Worm (Caenorhabditis elegans) whole organism, L2 larva: ENCODE measurements around the gene aat-1.

Source experiments
- C34F6.9 ChIP-seq: fragments of 150-350 bp; optimal IDR thresholded peaks from 2 replicates; lab custom pipeline; 2014; ENCODE audit warnings: missing biosample characterization, missing genetic modification characterization
- F13H6.1 ChIP-seq: sonication (generic microtip); optimal IDR thresholded peaks from 2 replicates; lab custom pipeline; 2016; ENCODE audit warnings: missing genetic modification characterization, missing compliant biosample characterization
- R02D3.7 ChIP-seq: fragments of 150-350 bp; optimal IDR thresholded peaks from 2 replicates; lab custom pipeline; 2014; ENCODE audit warnings: missing biosample characterization, missing genetic modification characterization
- Y55F3AM.14 ChIP-seq: fragments of 200-800 bp; sonication (Bioruptor generic); optimal IDR thresholded peaks from 2 replicates; lab custom pipeline; 2018; ENCODE audit warnings: mild to moderate bottlenecking, missing genetic modification characterization, missing compliant biosample characterization
- ZK546.5 ChIP-seq: sonication (generic microtip); optimal IDR thresholded peaks from 2 replicates; lab custom pipeline; 2017; ENCODE audit warnings: missing biosample characterization, missing genetic modification characterization
- alr-1 ChIP-seq: fragments of 150-350 bp; optimal IDR thresholded peaks from 2 replicates; lab custom pipeline; 2014; ENCODE audit warnings: missing biosample characterization, missing genetic modification characterization
- aly-2 ChIP-seq: fragments of 150-350 bp; optimal IDR thresholded peaks from 2 replicates; lab custom pipeline; 2014; ENCODE audit warnings: missing biosample characterization, missing genetic modification characterization
- blmp-1 ChIP-seq: sonication (generic microtip); optimal IDR thresholded peaks from 2 replicates; lab custom pipeline; 2017; ENCODE audit warnings: missing genetic modification characterization, mild to moderate bottlenecking, missing compliant biosample characterization, antibody characterized with exemption, moderate library complexity; ENCODE audit not compliant: insufficient read depth
- ceh-16 ChIP-seq: fragments of 150-350 bp; optimal IDR thresholded peaks from 2 replicates; lab custom pipeline; 2014; ENCODE audit warnings: missing biosample characterization, missing genetic modification characterization
- ceh-82 ChIP-seq: fragments of 150-350 bp; optimal IDR thresholded peaks from 2 replicates; lab custom pipeline; 2014; ENCODE audit warnings: missing biosample characterization, missing genetic modification characterization
- crh-2 ChIP-seq: sonication (generic microtip); optimal IDR thresholded peaks from 2 replicates; lab custom pipeline; 2017; ENCODE audit warnings: missing biosample characterization, missing genetic modification characterization
- dmd-4 ChIP-seq: sonication (generic microtip); optimal IDR thresholded peaks from 2 replicates; lab custom pipeline; 2017; ENCODE audit warnings: missing biosample characterization, missing genetic modification characterization
- elt-1 ChIP-seq: fragments of 150-350 bp; optimal IDR thresholded peaks from 2 replicates; lab custom pipeline; 2014; ENCODE audit warnings: missing biosample characterization, missing genetic modification characterization
- fos-1 ChIP-seq: fragments of 150-350 bp; optimal IDR thresholded peaks from 2 replicates; lab custom pipeline; 2014; ENCODE audit warnings: missing biosample characterization, missing genetic modification characterization
- gmeb-1 ChIP-seq: fragments of 150-350 bp; optimal IDR thresholded peaks from 2 replicates; lab custom pipeline; 2014; ENCODE audit warnings: missing biosample characterization, missing genetic modification characterization
- lin-13 ChIP-seq: fragments of 150-350 bp; optimal IDR thresholded peaks from 2 replicates; lab custom pipeline; 2014; ENCODE audit warnings: missing biosample characterization, missing genetic modification reagents, missing genetic modification characterization
- lsy-2 ChIP-seq, 2 experiments: fragments of 150-350 bp in 1 of 2; sonication (generic microtip) in 1 of 2; optimal IDR thresholded peaks; 2 replicates each; lab custom pipeline; 2014 to 2017; ENCODE audit warnings: missing biosample characterization in 2 of 2, missing genetic modification characterization in 2 of 2
- mab-5 ChIP-seq: fragments of 150-350 bp; optimal IDR thresholded peaks from 2 replicates; lab custom pipeline; 2014; ENCODE audit warnings: missing biosample characterization, missing genetic modification characterization
- mbf-1 ChIP-seq: sonication (generic microtip); optimal IDR thresholded peaks from 2 replicates; lab custom pipeline; 2017; ENCODE audit warnings: missing biosample characterization, missing genetic modification characterization
- mdl-1 ChIP-seq, 2 experiments: fragments of 150-350 bp in 1 of 2; sonication (generic microtip) in 1 of 2; optimal IDR thresholded peaks; 2 replicates each; lab custom pipeline; 2017; ENCODE audit warnings: missing biosample characterization in 2 of 2, missing genetic modification characterization in 2 of 2
- nhr-10 ChIP-seq: sonication (generic microtip); optimal IDR thresholded peaks from 2 replicates; lab custom pipeline; 2017; ENCODE audit warnings: missing biosample characterization, missing genetic modification characterization
- nhr-129 ChIP-seq: fragments of 150-350 bp; optimal IDR thresholded peaks from 2 replicates; lab custom pipeline; 2014; ENCODE audit warnings: missing biosample characterization, missing genetic modification characterization
- nhr-21 ChIP-seq: fragments of 150-350 bp; optimal IDR thresholded peaks from 2 replicates; lab custom pipeline; 2014; ENCODE audit warnings: missing biosample characterization, missing genetic modification characterization
- nhr-25 ChIP-seq: fragments of 150-350 bp; sonication (generic microtip); optimal IDR thresholded peaks from 3 replicates; lab custom pipeline; 2014; ENCODE audit warnings: missing biosample characterization, missing genetic modification characterization
- nhr-6 ChIP-seq: fragments of 150-350 bp; optimal IDR thresholded peaks from 2 replicates; lab custom pipeline; 2014; ENCODE audit warnings: missing biosample characterization, missing genetic modification characterization
- nhr-77 ChIP-seq: fragments of 150-350 bp; optimal IDR thresholded peaks from 2 replicates; lab custom pipeline; 2014; ENCODE audit warnings: missing biosample characterization, missing genetic modification characterization
- peb-1 ChIP-seq: fragments of 150-350 bp; optimal IDR thresholded peaks from 2 replicates; lab custom pipeline; 2014; ENCODE audit warnings: missing biosample characterization, missing genetic modification characterization
- sem-4 ChIP-seq: fragments of 150-350 bp; optimal IDR thresholded peaks from 2 replicates; lab custom pipeline; 2014; ENCODE audit warnings: missing biosample characterization, missing genetic modification reagents, missing genetic modification characterization
- sma-9 ChIP-seq, 2 experiments: fragments of 150-350 bp in 1 of 2; sonication (generic microtip) in 1 of 2; optimal IDR thresholded peaks; 2 replicates each; lab custom pipeline; 2014 to 2016; ENCODE audit warnings: missing genetic modification characterization in 2 of 2, mild to moderate bottlenecking in 1 of 2, missing biosample characterization in 1 of 2, missing compliant biosample characterization in 1 of 2, missing genetic modification reagents in 1 of 2, moderate library complexity in 1 of 2
- snpc-4 ChIP-seq: fragments of 150-350 bp; optimal IDR thresholded peaks from 2 replicates; lab custom pipeline; 2014; ENCODE audit warnings: missing biosample characterization, missing genetic modification characterization
- unc-39 ChIP-seq: fragments of 150-350 bp; optimal IDR thresholded peaks from 2 replicates; lab custom pipeline; 2014; ENCODE audit warnings: missing biosample characterization, missing genetic modification characterization
- unc-55 ChIP-seq: fragments of 150-350 bp; sonication (generic microtip); optimal IDR thresholded peaks from 3 replicates; lab custom pipeline; 2014; ENCODE audit warnings: missing biosample characterization, missing genetic modification reagents, missing genetic modification characterization
- unc-62 ChIP-seq: fragments of 150-350 bp; optimal IDR thresholded peaks from 2 replicates; lab custom pipeline; 2014; ENCODE audit warnings: missing biosample characterization, missing genetic modification reagents, missing genetic modification characterization
- zag-1 ChIP-seq: fragments of 150-350 bp; optimal IDR thresholded peaks from 2 replicates; lab custom pipeline; 2014; ENCODE audit warnings: missing biosample characterization, missing genetic modification characterization
- ztf-11 ChIP-seq: sonication (generic microtip); optimal IDR thresholded peaks from 2 replicates; lab custom pipeline; 2017; ENCODE audit warnings: missing biosample characterization, missing genetic modification characterization

aat-1 gene

DNA sequence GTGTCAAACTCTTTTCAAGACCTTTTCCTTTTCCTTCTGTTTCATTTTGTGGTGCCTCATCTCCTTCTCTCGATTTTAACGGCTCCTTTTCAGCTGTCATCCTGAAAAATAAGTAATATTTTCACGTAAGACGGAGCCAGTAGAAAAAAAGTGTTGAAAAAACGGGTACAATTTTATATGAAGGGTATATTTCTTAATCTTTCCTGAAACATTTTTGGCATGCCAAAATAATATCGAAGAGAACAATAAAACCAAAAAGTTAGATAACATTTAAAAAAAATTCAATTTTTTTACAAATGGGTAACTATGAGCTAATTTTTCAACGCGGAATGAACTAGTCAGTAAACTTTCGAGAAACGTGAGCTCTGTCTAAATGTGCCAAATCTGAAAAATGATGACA, at the start of gene aat-1:
aat-1 (minus strand) TSS at position 101 of the 400 bp plus-strand sequence.
- TF ChIP-seq ztf-11 (no peak), unc-55 (GFP tag; lab: Kevin White, UChicago) (no peak), lsy-2 (tag; optimal IDR thresholded peaks at IDR 0.05; lab: Kevin White, UChicago) (no peak), elt-1 (tag; lab: Kevin White, UChicago) (no peak), R02D3.7 (tag; lab: Kevin White, UChicago) (no peak), dmd-4 (tag; lab: Kevin White, UChicago) (no peak), nhr-6 (tag; lab: Kevin White, UChicago) (no peak), gmeb-1 (tag; lab: Kevin White, UChicago) (no peak), nhr-25 (no peak), unc-39 (tag; lab: Kevin White, UChicago) (no peak), Y55F3AM.14 (GFP tag; lab: Kevin White, UChicago) (no peak), F13H6.1 (tag; lab: Kevin White, UChicago) (no peak), sem-4 (tag; lab: Kevin White, UChicago) (no peak), lin-13 (GFP tag; lab: Kevin White, UChicago) (no peak), nhr-77 (tag; lab: Kevin White, UChicago) (no peak)

DNA sequence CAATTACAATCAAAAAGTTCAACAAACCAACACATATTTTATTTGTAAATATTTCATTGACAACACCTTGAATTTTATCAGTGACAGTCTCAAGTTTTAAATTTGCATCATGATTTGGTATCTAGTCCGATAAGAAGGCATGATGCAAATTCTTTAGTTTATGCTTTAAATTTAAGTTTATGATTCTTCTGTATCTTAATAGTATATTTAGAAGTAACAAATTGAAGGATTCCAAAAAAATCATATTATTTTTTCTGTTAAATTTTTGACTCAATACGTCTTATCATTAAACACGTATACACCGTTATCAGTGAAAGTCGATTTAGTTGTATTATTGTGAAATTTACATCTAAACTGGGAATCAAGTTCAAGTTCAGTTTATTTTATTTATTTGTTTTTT, 49.7 kb upstream of the aat-1 start, which contains the start of gene chca-1:
chca-1 (plus strand) TSS at position 161 of the 400 bp plus-strand sequence.
- TF ChIP-seq nhr-129 (tag; lab: Kevin White, UChicago) (peak; percentile 75), mab-5 (no peak), zag-1 (tag; lab: Kevin White, UChicago) (no peak), fos-1 (tag; lab: Kevin White, UChicago) (peak; percentile 93), C34F6.9 (no peak), nhr-10 (no peak), sma-9 (GFP tag; optimal IDR thresholded peaks at IDR 0.05; lab: Kevin White, UChicago) (peak; percentile 34), sma-9 (tag; optimal IDR thresholded peaks at IDR 0.05; lab: Kevin White, UChicago) (no peak), crh-2 (tag; lab: Kevin White, UChicago) (peak; percentile 79), blmp-1 (tag; lab: Kevin White, UChicago) (no peak), lsy-2 (tag; optimal IDR thresholded peaks at IDR 0.05; lab: Kevin White, UChicago) (peak in 1 of 2 experiments; percentile 53), R02D3.7 (tag; lab: Kevin White, UChicago) (no peak), nhr-6 (tag; lab: Kevin White, UChicago) (no peak), ceh-82 (tag; lab: Kevin White, UChicago) (no peak), alr-1 (tag; lab: Kevin White, UChicago) (no peak)

DNA sequence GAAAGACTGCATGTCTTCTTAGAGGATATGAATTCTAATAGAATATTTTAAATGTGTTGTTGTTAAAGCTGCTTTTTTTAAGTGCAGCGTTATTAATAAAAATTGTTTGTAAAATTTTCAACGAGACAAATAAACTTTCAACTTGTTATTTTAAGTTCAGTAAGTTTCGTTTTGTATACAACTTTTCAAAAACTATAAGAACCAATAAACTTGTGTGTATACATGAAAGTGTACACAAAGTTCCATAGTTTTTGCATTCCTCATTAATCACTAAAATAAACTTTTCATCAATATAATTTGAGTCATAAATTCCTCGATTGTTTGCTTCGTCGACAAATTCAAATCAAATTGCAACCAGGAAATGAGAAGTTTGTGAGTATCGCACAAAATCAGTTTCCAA, 47.2 kb upstream of the aat-1 start, which contains the start of gene srm-3:
srm-3 (plus strand) TSS at position 301 of the 400 bp plus-strand sequence.
- TF ChIP-seq nhr-6 (tag; lab: Kevin White, UChicago) (no peak), C34F6.9 (no peak), mdl-1 (tag; optimal IDR thresholded peaks at IDR 0.05; lab: Kevin White, UChicago) (no peak), sma-9 (GFP tag; optimal IDR thresholded peaks at IDR 0.05; lab: Kevin White, UChicago) (no peak), sma-9 (tag; optimal IDR thresholded peaks at IDR 0.05; lab: Kevin White, UChicago) (no peak), unc-62 (GFP tag; lab: Kevin White, UChicago) (no peak), blmp-1 (tag; lab: Kevin White, UChicago) (no peak), Y55F3AM.14 (GFP tag; lab: Kevin White, UChicago) (no peak), alr-1 (tag; lab: Kevin White, UChicago) (no peak), aly-2 (tag; lab: Kevin White, UChicago) (no peak), peb-1 (tag; lab: Kevin White, UChicago) (no peak), zag-1 (tag; lab: Kevin White, UChicago) (no peak), nhr-21 (tag; lab: Kevin White, UChicago) (no peak), fos-1 (tag; lab: Kevin White, UChicago) (no peak), F13H6.1 (tag; lab: Kevin White, UChicago) (no peak), ZK546.5 (no peak), mbf-1 (tag; lab: Kevin White, UChicago) (no peak), ceh-16 (tag; lab: Kevin White, UChicago) (no peak), gmeb-1 (tag; lab: Kevin White, UChicago) (no peak), snpc-4 (tag; lab: Kevin White, UChicago) (no peak)
